Worm (Caenorhabditis elegans) whole organism, dauer: Measurements from ENCODE around the gene T09B9.3.

Source experiments
- unc-62 ChIP-seq: sonication (generic microtip); optimal IDR thresholded peaks from 2 replicates; lab custom pipeline; 2017; ENCODE audit warnings: missing biosample characterization, missing genetic modification reagents, missing genetic modification characterization

T09B9.3 gene

ce11 chrX:9761266-9761665 is at the start of gene T09B9.3:
TSS of gene T09B9.3 (minus strand) at chrX:9761366.
- TF ChIP-seq unc-62 (GFP tag; lab: Kevin White, UChicago), result no peak

ce11 chrX:9807377-9808048 is 46.3 kb upstream of the T09B9.3 start, which contains the start of gene lgc-47:
TSS of gene lgc-47 (minus strand) at chrX:9807662.
- no peak for TF ChIP-seq unc-62 (GFP tag; lab: Kevin White, UChicago)

ce11 chrX:9805426-9805825 is 44.3 kb upstream of the T09B9.3 start:
- TF ChIP-seq unc-62 (GFP tag; lab: Kevin White, UChicago), result no peak

ce11 chrX:9804735-9805134 is 43.6 kb upstream of the T09B9.3 start:
- no peak for TF ChIP-seq unc-62 (GFP tag; lab: Kevin White, UChicago)

- no peak for TF ChIP-seq unc-62 (GFP tag; lab: Kevin White, UChicago)
Observed at ce11 chrX:9803603-9804002, 42.4 kb upstream of the T09B9.3 start.

ce11 chrX:9798530-9798929 is 37.4 kb upstream of the T09B9.3 start, which contains the start of gene F36G3.3:
TSS of gene F36G3.3 (plus strand) at chrX:9798835.
- TF ChIP-seq unc-62 (GFP tag; lab: Kevin White, UChicago), result no peak

- no peak for TF ChIP-seq unc-62 (GFP tag; lab: Kevin White, UChicago)
Observed at ce11 chrX:9796063-9796462, 34.9 kb upstream of the T09B9.3 start.

ce11 chrX:9795579-9795978 is 34.4 kb upstream of the T09B9.3 start:
- TF ChIP-seq unc-62 (GFP tag; lab: Kevin White, UChicago), result no peak

ce11 chrX:9794173-9794572 is 33.0 kb upstream of the T09B9.3 start, which contains the start of gene F36G3.2:
TSS of gene F36G3.2 (minus strand) at chrX:9794273.
- no peak for TF ChIP-seq unc-62 (GFP tag; lab: Kevin White, UChicago)

- no peak for TF ChIP-seq unc-62 (GFP tag; lab: Kevin White, UChicago)
Observed at ce11 chrX:9789110-9789509, 27.9 kb upstream of the T09B9.3 start, which contains the start of gene F36G3.1. TSS of gene F36G3.1 (minus strand) at chrX:9789210.

- TF ChIP-seq unc-62 (GFP tag; lab: Kevin White, UChicago), result no peak
Observed at ce11 chrX:9785865-9786264, 24.7 kb upstream of the T09B9.3 start.

ce11 chrX:9782389-9782939 is 21.3 kb upstream of the T09B9.3 start:
- TF ChIP-seq unc-62 (GFP tag; lab: Kevin White, UChicago), result no peak

ce11 chrX:9777481-9777880 is 16.3 kb upstream of the T09B9.3 start, which contains the start of gene T09B9.5:
TSS of gene T09B9.5 (plus strand) at chrX:9777781.
- TF ChIP-seq unc-62 (GFP tag; lab: Kevin White, UChicago), result no peak

ce11 chrX:9774323-9774722 is 13.2 kb upstream of the T09B9.3 start, which contains the start of gene T09B9.4:
TSS of gene T09B9.4 (minus strand) at chrX:9774352.
- no peak for TF ChIP-seq unc-62 (GFP tag; lab: Kevin White, UChicago)

- TF ChIP-seq unc-62 (GFP tag; lab: Kevin White, UChicago), result no peak
Observed at ce11 chrX:9764822-9765221, 3.7 kb upstream of the T09B9.3 start, which contains the start of gene slc-17.9. TSS of gene slc-17.9 (minus strand) at chrX:9764922.

- no peak for TF ChIP-seq unc-62 (GFP tag; lab: Kevin White, UChicago)
Observed at ce11 chrX:9763903-9764302, 2.7 kb upstream of the T09B9.3 start.

- no peak for TF ChIP-seq unc-62 (GFP tag; lab: Kevin White, UChicago)
Observed at ce11 chrX:9756971-9757370, 4.2 kb downstream of the T09B9.3 start, which contains the start of gene T09B9.1. TSS of gene T09B9.1 (plus strand) at chrX:9757271.
